Fruit fly (Drosophila melanogaster): ENCODE results near the gene pira.
A peak's percentile ranks its signal among the peaks of the same experiment; 100 is the strongest.

Gene pira

dm6 chrX:12735478-12736428 is 27.7 kb downstream of the pira start (continued):
- TF ChIP-seq Ada2b (GFP tag; IDR thresholded peaks at IDR 0.05) (peak; percentile 70; the same call in 1 of the 2 replicates), onecut (GFP tag; IDR thresholded peaks at IDR 0.05) (peak; percentile 62), CG30020 (tag; optimal IDR thresholded peaks at IDR 0.05) (peak; percentile 79), CG17802 (tag; optimal IDR thresholded peaks at IDR 0.05) (peak; percentile 67), NC2β (GFP tag; optimal IDR thresholded peaks at IDR 0.05) (peak; percentile 85), Med (GFP tag) (peak; percentile 97), CG10654 (GFP tag; optimal IDR thresholded peaks at IDR 0.05) (peak; percentile 92), C15 (GFP tag; IDR thresholded peaks at IDR 0.05) (no peak), CG1647 (GFP tag; optimal IDR thresholded peaks at IDR 0.05) (peak; percentile 74), CG8388 (GFP tag; optimal IDR thresholded peaks at IDR 0.05) (peak; percentile 92), ase (GFP tag; IDR thresholded peaks at IDR 0.05) (peak; percentile 67; the same call in 1 of the 3 replicates), Ravus (GFP tag; IDR thresholded peaks at IDR 0.05) (peak; percentile 46), corto (GFP tag; optimal IDR thresholded peaks at IDR 0.05) (peak; percentile 71), CG15479 (GFP tag; optimal IDR thresholded peaks at IDR 0.05) (peak; percentile 94), CG18476 (GFP tag; optimal IDR thresholded peaks at IDR 0.05) (peak; percentile 93), row (GFP tag; IDR thresholded peaks at IDR 0.05) (peak; percentile 88), CG18011 (GFP tag; optimal IDR thresholded peaks at IDR 0.05) (peak; percentile 84), eyg (GFP tag; optimal IDR thresholded peaks at IDR 0.05) (peak; percentile 82), crp (GFP tag; optimal IDR thresholded peaks at IDR 0.05) (peak in 1 of 2 experiments; percentile 66), unc-4 (GFP tag; IDR thresholded peaks at IDR 0.05; ENCODE audit: partially characterized antibody) (no peak), CG10366 (GFP tag; IDR thresholded peaks at IDR 0.05) (0 out of 2 replicates have a peak, but pooled peaks have one; percentile 74), lola (GFP tag; optimal IDR thresholded peaks at IDR 0.05) (peak in 1 of 3 experiments; percentile 96), CG17568 (GFP tag; optimal IDR thresholded peaks at IDR 0.05) (peak; percentile 84), CG13296 (GFP tag; optimal IDR thresholded peaks at IDR 0.05) (peak; percentile 93), MTF-1 (GFP tag; optimal IDR thresholded peaks at IDR 0.05; ENCODE audit: borderline replicate concordance) (peak; percentile 47), nmo (GFP tag; optimal IDR thresholded peaks at IDR 0.05) (peak; percentile 98), CG7556 (GFP tag; optimal IDR thresholded peaks at IDR 0.05) (peak; percentile 98), NfI (GFP tag; optimal IDR thresholded peaks at IDR 0.05) (peak; percentile 94), tup (GFP tag; optimal IDR thresholded peaks at IDR 0.05) (peak; percentile 70), CG11560 (tag; IDR thresholded peaks at IDR 0.05) (no peak; the same call in 2 of the 3 replicates), sd (tag; optimal IDR thresholded peaks at IDR 0.05) (peak; percentile 64), CG2116 (GFP tag; optimal IDR thresholded peaks at IDR 0.05) (peak; percentile 71), Hmx (GFP tag; optimal IDR thresholded peaks at IDR 0.05) (peak; percentile 90), az2 (GFP tag; optimal IDR thresholded peaks at IDR 0.05) (peak; percentile 94), Xrp1 (GFP tag; IDR thresholded peaks at IDR 0.05) (peak; percentile 77), CG8281 (tag; optimal IDR thresholded peaks at IDR 0.05) (peak; percentile 86), prd (optimal IDR thresholded peaks at IDR 0.05) (no peak), prd (GFP tag; IDR thresholded peaks at IDR 0.05) (peak; percentile 90), lilli (GFP tag; optimal IDR thresholded peaks at IDR 0.05) (peak; percentile 94), cato (GFP tag; optimal IDR thresholded peaks at IDR 0.05; ENCODE audit: borderline replicate concordance) (peak; percentile 94), slp2 (GFP tag; optimal IDR thresholded peaks at IDR 0.05) (peak; percentile 91), CG9727 (GFP tag; optimal IDR thresholded peaks at IDR 0.05) (peak; percentile 99), her (GFP tag; optimal IDR thresholded peaks at IDR 0.05) (peak; percentile 72), tio (GFP tag; optimal IDR thresholded peaks at IDR 0.05) (peak; percentile 98), CG2712 (tag; optimal IDR thresholded peaks at IDR 0.05) (peak; percentile 94), tll (GFP tag; optimal IDR thresholded peaks at IDR 0.05) (peak in 1 of 2 experiments; percentile 30), wek (GFP tag; optimal IDR thresholded peaks at IDR 0.05) (peak; percentile 65)

Data from whole organism, embryonic.